Worm (Caenorhabditis elegans) whole organism, L1 larva: Measurements from ENCODE around the gene K06A4.7.
A peak's percentile ranks its signal among the peaks of the same experiment; 100 is the strongest.

ENCODE experiments used
- F16B12.6 ChIP-seq: fragments of 150-350 bp; optimal IDR thresholded peaks from 2 replicates; lab custom pipeline; 2014; ENCODE audit warnings: missing biosample characterization, missing genetic modification characterization
- aha-1 ChIP-seq: fragments of 150-350 bp; optimal IDR thresholded peaks from 2 replicates; lab custom pipeline; 2014; ENCODE audit warnings: missing biosample characterization, missing genetic modification characterization
- aly-2 ChIP-seq: fragments of 150-350 bp; optimal IDR thresholded peaks from 2 replicates; lab custom pipeline; 2014; ENCODE audit warnings: missing biosample characterization, missing genetic modification characterization
- ceh-63 ChIP-seq: fragments of 200-800 bp; sonication (Bioruptor generic); optimal IDR thresholded peaks from 2 replicates; lab custom pipeline; 2018; ENCODE audit warnings: mild to moderate bottlenecking, missing genetic modification characterization, missing compliant biosample characterization
- ceh-82 ChIP-seq, 3 experiments: fragments of 150-350 bp in 1 of 3; sonication (generic microtip) in 2 of 3; optimal IDR thresholded peaks; 2 replicates each; lab custom pipeline; 2014 to 2017; ENCODE audit warnings: missing biosample characterization in 3 of 3, missing genetic modification characterization in 3 of 3
- ceh-90 ChIP-seq: sonication (generic microtip); optimal IDR thresholded peaks from 2 replicates; lab custom pipeline; 2016; ENCODE audit warnings: missing genetic modification characterization, missing compliant biosample characterization
- dpl-1 ChIP-seq, 3 experiments: fragments of 150-350 bp in 2 of 3; sonication (generic microtip) in 1 of 3; optimal IDR thresholded peaks; 2 replicates each; lab custom pipeline; 2014 to 2017; ENCODE audit warnings: missing biosample characterization in 3 of 3, missing genetic modification characterization in 3 of 3, missing genetic modification reagents in 3 of 3
- efl-1 ChIP-seq, 4 experiments: fragments of 150-350 bp; optimal IDR thresholded peaks in 3 of 4; peaks in 1 of 4; 1 replicate in 1 of 4; 2 replicates in 3 of 4; lab custom pipeline; 2014; ENCODE audit warnings: missing biosample characterization in 2 of 4, missing genetic modification characterization in 2 of 4, missing genetic modification reagents in 2 of 4
- efl-3 ChIP-seq: fragments of 200-800 bp; sonication (Bioruptor generic); optimal IDR thresholded peaks from 2 replicates; lab custom pipeline; 2018; ENCODE audit warnings: mild to moderate bottlenecking, missing genetic modification characterization, missing compliant biosample characterization
- elt-2 ChIP-seq: sonication (generic microtip); optimal IDR thresholded peaks from 2 replicates; lab custom pipeline; 2016; ENCODE audit warnings: missing genetic modification characterization, mild to moderate bottlenecking, inconsistent platforms, missing compliant biosample characterization, missing genetic modification reagents
- elt-3 ChIP-seq, 6 experiments: fragments of 150-350 bp in 1 of 6; sonication (generic microtip); optimal IDR thresholded peaks; 2 replicates each; lab custom pipeline; 2017 to 2018; ENCODE audit warnings: missing biosample characterization in 6 of 6, missing genetic modification characterization in 6 of 6, inconsistent platforms in 1 of 6
- ets-5 ChIP-seq: fragments of 200-800 bp; sonication (Bioruptor generic); IDR thresholded peaks from 2 replicates; pipeline ENCODE4 v1.3.6; 2022; ENCODE audit warnings: missing genetic modification characterization, missing compliant biosample characterization
- fkh-10 ChIP-seq: sonication (generic microtip); optimal IDR thresholded peaks from 2 replicates; lab custom pipeline; 2017; ENCODE audit warnings: missing biosample characterization, missing genetic modification reagents, missing genetic modification characterization
- fkh-4 ChIP-seq: sonication (generic microtip); optimal IDR thresholded peaks from 2 replicates; lab custom pipeline; 2016; ENCODE audit warnings: missing compliant biosample characterization, missing genetic modification characterization, borderline replicate concordance
- fkh-8 ChIP-seq: sonication (generic microtip); optimal IDR thresholded peaks from 2 replicates; lab custom pipeline; 2016; ENCODE audit warnings: mild to moderate bottlenecking, missing genetic modification characterization, missing compliant biosample characterization
- grh-1 ChIP-seq: fragments of 200-800 bp; sonication (Bioruptor generic); IDR thresholded peaks from 2 replicates; pipeline ENCODE4 v1.3.6; 2022; ENCODE audit warnings: missing genetic modification reagents, missing genetic modification characterization, missing compliant biosample characterization
- hlh-17 ChIP-seq: fragments of 200-800 bp; sonication (Bioruptor generic); optimal IDR thresholded peaks from 2 replicates; lab custom pipeline; 2018; ENCODE audit warnings: missing genetic modification characterization, mild to moderate bottlenecking, missing compliant biosample characterization, moderate library complexity, borderline replicate concordance
- hlh-4 ChIP-seq: sonication (generic microtip); optimal IDR thresholded peaks from 2 replicates; lab custom pipeline; 2016; ENCODE audit warnings: mild to moderate bottlenecking, missing genetic modification characterization, missing compliant biosample characterization
- irx-1 ChIP-seq: sonication (generic microtip); optimal IDR thresholded peaks from 2 replicates; lab custom pipeline; 2016; ENCODE audit warnings: missing genetic modification characterization, missing compliant biosample characterization
- jun-1 ChIP-seq: fragments of 150-350 bp; optimal IDR thresholded peaks from 2 replicates; lab custom pipeline; 2014; ENCODE audit warnings: missing biosample characterization, missing genetic modification reagents, missing genetic modification characterization
- lin-13 ChIP-seq: fragments of 150-350 bp; optimal IDR thresholded peaks from 2 replicates; lab custom pipeline; 2014; ENCODE audit warnings: missing biosample characterization, missing genetic modification reagents, missing genetic modification characterization
- lin-14 ChIP-seq: fragments of 200-800 bp; sonication (Bioruptor generic); optimal IDR thresholded peaks from 2 replicates; lab custom pipeline; 2018; ENCODE audit warnings: mild to moderate bottlenecking, missing genetic modification characterization, moderate library complexity, missing compliant biosample characterization
- lin-35 ChIP-seq, 2 experiments: fragments of 150-350 bp; optimal IDR thresholded peaks; 2 replicates each; lab custom pipeline; 2014; ENCODE audit warnings: missing biosample characterization in 2 of 2, missing genetic modification characterization in 2 of 2, missing genetic modification reagents in 2 of 2
- lsy-2 ChIP-seq, 2 experiments: fragments of 150-350 bp; optimal IDR thresholded peaks; 2 replicates each; lab custom pipeline; 2014; ENCODE audit warnings: missing biosample characterization in 2 of 2, missing genetic modification characterization in 2 of 2
- mab-9 ChIP-seq: fragments of 200-800 bp; sonication (Bioruptor generic); IDR thresholded peaks from 2 replicates; pipeline ENCODE4 v1.3.6; 2022; ENCODE audit warnings: missing genetic modification reagents, missing genetic modification characterization, missing compliant biosample characterization
- mdl-1 ChIP-seq, 2 experiments: fragments of 150-350 bp; optimal IDR thresholded peaks; 2 replicates each; lab custom pipeline; 2014 to 2017; ENCODE audit warnings: missing biosample characterization in 2 of 2, missing genetic modification characterization in 2 of 2, inconsistent platforms in 1 of 2
- nhr-11 ChIP-seq: fragments of 150-350 bp; optimal IDR thresholded peaks from 2 replicates; lab custom pipeline; 2014; ENCODE audit warnings: missing biosample characterization, missing genetic modification characterization
- nhr-12 ChIP-seq: sonication (generic microtip); optimal IDR thresholded peaks from 2 replicates; lab custom pipeline; 2017; ENCODE audit warnings: missing biosample characterization, missing genetic modification characterization
- nhr-19 ChIP-seq: fragments of 200-800 bp; sonication (Bioruptor generic); conservative IDR thresholded peaks from 2 replicates; pipeline ENCODE4 v1.3.6; 2022; ENCODE audit warnings: missing genetic modification characterization, missing compliant biosample characterization
- nhr-20 ChIP-seq: sonication (generic microtip); optimal IDR thresholded peaks from 2 replicates; lab custom pipeline; 2016; ENCODE audit warnings: mild to moderate bottlenecking, missing genetic modification characterization, missing compliant biosample characterization
- nhr-237 ChIP-seq: fragments of 150-350 bp; optimal IDR thresholded peaks from 2 replicates; lab custom pipeline; 2014; ENCODE audit warnings: missing biosample characterization, missing genetic modification characterization
- nhr-28 ChIP-seq: fragments of 150-350 bp; optimal IDR thresholded peaks from 2 replicates; lab custom pipeline; 2014; ENCODE audit warnings: missing biosample characterization, missing genetic modification characterization
- nhr-47 ChIP-seq: sonication (generic microtip); optimal IDR thresholded peaks from 2 replicates; lab custom pipeline; 2016; ENCODE audit warnings: mild to moderate bottlenecking, missing genetic modification characterization, moderate library complexity, missing compliant biosample characterization
- nhr-76 ChIP-seq: sonication (generic microtip); optimal IDR thresholded peaks from 2 replicates; lab custom pipeline; 2017; ENCODE audit warnings: missing biosample characterization, missing genetic modification characterization
- nhr-84 ChIP-seq: sonication (generic microtip); optimal IDR thresholded peaks from 2 replicates; lab custom pipeline; 2017; ENCODE audit warnings: missing biosample characterization, missing genetic modification characterization
- nhr-85 ChIP-seq: sonication (generic microtip); peaks from one replicate; lab custom pipeline; 2016; ENCODE audit warnings: missing genetic modification characterization, inconsistent platforms, missing compliant biosample characterization
- nhr-90 ChIP-seq: sonication (generic microtip); optimal IDR thresholded peaks from 2 replicates; lab custom pipeline; 2016; ENCODE audit warnings: mild to moderate bottlenecking, missing genetic modification characterization, missing compliant biosample characterization; ENCODE audit not compliant: poor library complexity
- pag-3 ChIP-seq: sonication (generic microtip); optimal IDR thresholded peaks from 2 replicates; lab custom pipeline; 2017; ENCODE audit warnings: missing genetic modification characterization, mild to moderate bottlenecking, missing compliant biosample characterization, antibody characterized with exemption, borderline replicate concordance; ENCODE audit not compliant: insufficient read depth
- pqm-1 ChIP-seq: sonication (generic microtip); optimal IDR thresholded peaks from 3 replicates; lab custom pipeline; 2017; ENCODE audit warnings: missing biosample characterization, missing genetic modification characterization
- rnt-1 ChIP-seq: sonication (generic microtip); optimal IDR thresholded peaks from 2 replicates; lab custom pipeline; 2016; ENCODE audit warnings: mild to moderate bottlenecking, missing genetic modification characterization, moderate library complexity, missing compliant biosample characterization
- skn-1 ChIP-seq: fragments of 150-350 bp; optimal IDR thresholded peaks from 2 replicates; lab custom pipeline; 2014; ENCODE audit warnings: missing biosample characterization, missing genetic modification characterization
- snpc-4 ChIP-seq: fragments of 150-350 bp; optimal IDR thresholded peaks from 2 replicates; lab custom pipeline; 2014; ENCODE audit warnings: missing biosample characterization, missing genetic modification characterization
- snu-23 ChIP-seq: sonication (generic microtip); optimal IDR thresholded peaks from 2 replicates; lab custom pipeline; 2016; ENCODE audit warnings: missing genetic modification characterization, missing compliant biosample characterization
- tbx-2 ChIP-seq: sonication (generic microtip); optimal IDR thresholded peaks from 2 replicates; lab custom pipeline; 2016; ENCODE audit warnings: missing genetic modification characterization, missing compliant biosample characterization
- tlp-1 ChIP-seq: fragments of 150-350 bp; optimal IDR thresholded peaks from 2 replicates; lab custom pipeline; 2014; ENCODE audit warnings: missing biosample characterization, missing genetic modification characterization
- unc-130 ChIP-seq: fragments of 150-350 bp; optimal IDR thresholded peaks from 2 replicates; lab custom pipeline; 2017; ENCODE audit warnings: missing biosample characterization, missing genetic modification characterization, inconsistent platforms
- unc-62 ChIP-seq: fragments of 150-350 bp; optimal IDR thresholded peaks from 2 replicates; lab custom pipeline; 2014; ENCODE audit warnings: missing biosample characterization, missing genetic modification reagents, missing genetic modification characterization
- unc-86 ChIP-seq: sonication (generic microtip); optimal IDR thresholded peaks from 2 replicates; lab custom pipeline; 2016; ENCODE audit warnings: missing genetic modification characterization, missing compliant biosample characterization
- unc-98 ChIP-seq: fragments of 200-800 bp; sonication (Bioruptor generic); IDR thresholded peaks from 2 replicates; pipeline ENCODE4 v1.3.6; 2022; ENCODE audit warnings: missing genetic modification characterization, missing compliant biosample characterization
- xbp-1 ChIP-seq: sonication (generic microtip); optimal IDR thresholded peaks from 2 replicates; lab custom pipeline; 2016; ENCODE audit warnings: missing genetic modification characterization, missing compliant biosample characterization
- zip-4 ChIP-seq: fragments of 200-800 bp; sonication (Bioruptor generic); optimal IDR thresholded peaks from 2 replicates; lab custom pipeline; 2018; ENCODE audit warnings: mild to moderate bottlenecking, missing genetic modification characterization, moderate library complexity, missing compliant biosample characterization

The K06A4.7 gene

ce11 chrV:9503152-9503817 lies 12.0 kb upstream of the K06A4.7 start (continued):
- TF ChIP-seq zip-4 (GFP tag; lab: Kevin White, UChicago) (no peak), snu-23 (GFP tag; lab: Kevin White, UChicago) (peak; percentile 89), tbx-2 (tag; lab: Kevin White, UChicago) (peak; percentile 75), lin-35 (GFP tag; optimal IDR thresholded peaks at IDR 0.05; lab: Kevin White, UChicago) (peak; percentile 61), efl-1 (optimal IDR thresholded peaks at IDR 0.05; lab: Kevin White, UChicago) (peak; percentile 54 to 57), efl-1 (GFP tag; optimal IDR thresholded peaks at IDR 0.05 in 1 of 2; lab: Kevin White, UChicago) (peak; percentile 34 to 95), hlh-17 (GFP tag; lab: Kevin White, UChicago) (no peak), pqm-1 (tag; lab: Kevin White, UChicago) (no peak), pag-3 (tag; lab: Kevin White, UChicago) (no peak), nhr-12 (no peak), tlp-1 (tag; lab: Kevin White, UChicago) (no peak), lin-13 (no peak), nhr-20 (peak; percentile 81), F16B12.6 (tag; lab: Kevin White, UChicago) (peak; percentile 6), unc-98 (peak; percentile 43; the same call in 1 of the 2 replicates), fkh-4 (no peak), ets-5 (no peak), nhr-84 (tag; lab: Kevin White, UChicago) (no peak), nhr-47 (tag; lab: Kevin White, UChicago) (peak; percentile 87), rnt-1 (tag; lab: Kevin White, UChicago) (peak; percentile 77), elt-3 (tag; optimal IDR thresholded peaks at IDR 0.05; lab: Kevin White, UChicago) (peak in 2 of 6 experiments; percentile 18 to 45), ceh-90 (tag; lab: Kevin White, UChicago) (no peak), ceh-63 (GFP tag; lab: Kevin White, UChicago) (no peak), lsy-2 (tag; optimal IDR thresholded peaks at IDR 0.05; lab: Kevin White, UChicago) (peak; percentile 56 to 71), ceh-82 (tag; optimal IDR thresholded peaks at IDR 0.05; lab: Kevin White, UChicago) (peak in 2 of 3 experiments; percentile 38 to 71), skn-1 (peak; percentile 48), nhr-90 (peak; percentile 83), mdl-1 (tag; optimal IDR thresholded peaks at IDR 0.05; lab: Kevin White, UChicago) (peak in 1 of 2 experiments; percentile 76), unc-86 (tag; lab: Kevin White, UChicago) (peak; percentile 66), unc-62 (no peak), nhr-237 (tag; lab: Kevin White, UChicago) (no peak), snpc-4 (peak; percentile 95), efl-3 (GFP tag; lab: Kevin White, UChicago) (no peak), lin-14 (GFP tag; lab: Kevin White, UChicago) (peak; percentile 81), irx-1 (tag; lab: Kevin White, UChicago) (peak; percentile 70), fkh-10 (GFP tag; lab: Kevin White, UChicago) (peak; percentile 40), elt-2 (tag; lab: Kevin White, UChicago) (peak; percentile 68), nhr-76 (no peak), grh-1 (GFP tag; lab: Robert Waterston, UW) (peak; percentile 41), aly-2 (tag; lab: Kevin White, UChicago) (peak; percentile 19), aha-1 (tag; lab: Kevin White, UChicago) (no peak), mab-9 (GFP tag; lab: Robert Waterston, UW) (peak; percentile 60), dpl-1 (GFP tag; optimal IDR thresholded peaks at IDR 0.05; lab: Kevin White, UChicago) (peak; percentile 12 to 51 (median 49)), nhr-11 (tag; lab: Kevin White, UChicago) (no peak), xbp-1 (tag; lab: Kevin White, UChicago) (peak; percentile 69), nhr-28 (no peak), nhr-85 (peak; percentile 83), fkh-8 (tag; lab: Kevin White, UChicago) (peak; percentile 68), hlh-4 (tag; lab: Kevin White, UChicago) (no peak), nhr-19 (GFP tag; lab: Robert Waterston, UW) (peak; percentile 81), unc-130 (peak; percentile 44), jun-1 (peak; percentile 10)
